Fruit fly (Drosophila melanogaster) whole organism, embryonic: Measurements from ENCODE around the gene CG5388.

Experiments used
- Atf6 ChIP-seq: fragments of 200-800 bp; sonication (Bioruptor generic); IDR thresholded peaks from 2 replicates; pipeline ENCODE4 v1.3.6; 2022; ENCODE audit warnings: missing biosample characterization, missing genetic modification characterization
- C15 ChIP-seq: fragments of 200-800 bp; sonication (Bioruptor generic); IDR thresholded peaks from 3 replicates; pipeline ENCODE4 v1.3.6; 2022; ENCODE audit warnings: missing biosample characterization, missing genetic modification characterization
- CG13424 ChIP-seq: fragments of 200-800 bp; sonication (Bioruptor generic); optimal IDR thresholded peaks from 2 replicates; lab custom pipeline; 2019; ENCODE audit warnings: missing biosample characterization, mild to moderate bottlenecking, missing genetic modification characterization, moderate library complexity
- CG14860 ChIP-seq: fragments of 200-800 bp; sonication (Bioruptor generic); IDR thresholded peaks from 3 replicates; pipeline ENCODE4 v1.3.6; 2022; ENCODE audit warnings: missing biosample characterization, missing genetic modification characterization; ENCODE audit not compliant: partially characterized antibody
- CG17328 ChIP-seq: fragments of 200-800 bp; sonication (Bioruptor generic); IDR thresholded peaks from 2 replicates; pipeline ENCODE4 v1.3.6; 2022; ENCODE audit warnings: missing biosample characterization, missing genetic modification characterization
- CG2712 ChIP-seq: fragments of 200-800 bp; optimal IDR thresholded peaks from 3 replicates; lab custom pipeline; 2019; ENCODE audit warnings: missing biosample characterization, mild to moderate bottlenecking, missing genetic modification characterization, moderate library complexity
- CG3995 ChIP-seq: fragments of 200-800 bp; sonication (Bioruptor generic); optimal IDR thresholded peaks from 3 replicates; lab custom pipeline; 2016; ENCODE audit warnings: missing biosample characterization, missing genetic modification characterization
- CG42726 ChIP-seq: fragments of 200-800 bp; sonication (Bioruptor generic); IDR thresholded peaks from 2 replicates; pipeline ENCODE4 v1.3.6; 2022; ENCODE audit warnings: missing biosample characterization, missing genetic modification characterization; ENCODE audit not compliant: partially characterized antibody
- CG5245 ChIP-seq: fragments of 200-800 bp; sonication (Bioruptor generic); optimal IDR thresholded peaks from 3 replicates; lab custom pipeline; 2016; ENCODE audit warnings: missing biosample characterization, missing genetic modification characterization
- CG6254 ChIP-seq: fragments of 200-800 bp; sonication (Bioruptor generic); optimal IDR thresholded peaks from 3 replicates; lab custom pipeline; 2017; ENCODE audit warnings: mild to moderate bottlenecking, missing biosample characterization, missing genetic modification reagents, missing genetic modification characterization
- CG6854 ChIP-seq: fragments of 200-800 bp; sonication (Bioruptor generic); optimal IDR thresholded peaks from 3 replicates; lab custom pipeline; 2017; ENCODE audit warnings: missing biosample characterization, mild to moderate bottlenecking, missing genetic modification characterization
- CG7271 ChIP-seq: fragments of 200-800 bp; sonication (Bioruptor generic); optimal IDR thresholded peaks from 2 replicates; lab custom pipeline; 2018; ENCODE audit warnings: missing biosample characterization, mild to moderate bottlenecking, missing genetic modification characterization, moderate library complexity
- CG8281 ChIP-seq: fragments of 200-800 bp; sonication (Bioruptor generic); optimal IDR thresholded peaks from 2 replicates; lab custom pipeline; 2018; ENCODE audit warnings: missing biosample characterization, mild to moderate bottlenecking, missing genetic modification characterization, moderate library complexity
- CG8290 ChIP-seq, 3 experiments: fragments of 200-800 bp; sonication (Bioruptor generic); optimal IDR thresholded peaks; 2 replicates each; lab custom pipeline; 2016 to 2019; ENCODE audit warnings: missing biosample characterization in 3 of 3, missing genetic modification characterization in 3 of 3, mild to moderate bottlenecking in 2 of 3, moderate library complexity in 1 of 3
- CG8478 ChIP-seq: fragments of >200 bp; optimal IDR thresholded peaks from 2 replicates; lab custom pipeline; 2018
- CG9215 ChIP-seq: fragments of 200-800 bp; sonication (Bioruptor generic); IDR thresholded peaks from 2 replicates; pipeline ENCODE4 v1.3.6; 2022; ENCODE audit warnings: missing biosample characterization, missing genetic modification characterization
- CG9797 ChIP-seq: fragments of 200-800 bp; sonication (Bioruptor generic); optimal IDR thresholded peaks from 3 replicates; lab custom pipeline; 2018; ENCODE audit warnings: missing biosample characterization, mild to moderate bottlenecking, missing genetic modification characterization
- CG9876 ChIP-seq: fragments of 200-800 bp; sonication (Bioruptor generic); optimal IDR thresholded peaks from 2 replicates; lab custom pipeline; 2016; ENCODE audit warnings: missing biosample characterization, missing genetic modification characterization
- Fer1 ChIP-seq: fragments of 200-800 bp; sonication (Bioruptor generic); optimal IDR thresholded peaks from 2 replicates; lab custom pipeline; 2017; ENCODE audit warnings: missing biosample characterization, mild to moderate bottlenecking, missing genetic modification characterization
- GATAe ChIP-seq: fragments of 200-800 bp; sonication (Bioruptor generic); conservative IDR thresholded peaks from 2 replicates; pipeline ENCODE4 v1.3.6; 2022; ENCODE audit warnings: missing biosample characterization, missing genetic modification characterization
- Hmr ChIP-seq: fragments of 200-800 bp; sonication (Bioruptor generic); optimal IDR thresholded peaks from 3 replicates; lab custom pipeline; 2017; ENCODE audit warnings: mild to moderate bottlenecking, missing biosample characterization, missing genetic modification reagents, missing genetic modification characterization
- Mrtf ChIP-seq: fragments of 200-800 bp; sonication (Bioruptor generic); IDR thresholded peaks from 3 replicates; pipeline ENCODE4 v1.3.6; 2022; ENCODE audit warnings: missing biosample characterization, missing genetic modification characterization
- NK7.1 ChIP-seq: fragments of 200-800 bp; sonication (Bioruptor generic); optimal IDR thresholded peaks from 3 replicates; lab custom pipeline; 2016; ENCODE audit warnings: missing biosample characterization, missing genetic modification characterization
- NfI ChIP-seq: fragments of 200-800 bp; sonication (Bioruptor generic); optimal IDR thresholded peaks from 3 replicates; lab custom pipeline; 2018; ENCODE audit warnings: missing biosample characterization, mild to moderate bottlenecking, missing genetic modification characterization, moderate library complexity
- PHDP ChIP-seq: fragments of 200-800 bp; sonication (Bioruptor generic); optimal IDR thresholded peaks from 3 replicates; lab custom pipeline; 2018; ENCODE audit warnings: missing biosample characterization, mild to moderate bottlenecking, missing genetic modification characterization, moderate library complexity
- Poxn ChIP-seq: fragments of 200-800 bp; sonication (Bioruptor generic); IDR thresholded peaks from 2 replicates; pipeline ENCODE4 v1.3.6; 2022; ENCODE audit warnings: missing biosample characterization, missing genetic modification characterization
- Ravus ChIP-seq: fragments of 200-800 bp; sonication (Bioruptor generic); IDR thresholded peaks from 2 replicates; pipeline ENCODE4 v1.3.6; 2022; ENCODE audit warnings: missing biosample characterization, missing genetic modification characterization
- Six4 ChIP-seq: fragments of 200-800 bp; sonication (Bioruptor generic); optimal IDR thresholded peaks from 2 replicates; lab custom pipeline; 2016; ENCODE audit warnings: missing biosample characterization, missing genetic modification characterization
- amos ChIP-seq: fragments of 200-800 bp; sonication (Bioruptor generic); IDR thresholded peaks from 2 replicates; pipeline ENCODE4 v1.3.6; 2022; ENCODE audit warnings: missing biosample characterization, missing genetic modification characterization; ENCODE audit not compliant: partially characterized antibody
- br ChIP-seq: fragments of >200 bp; optimal IDR thresholded peaks from 2 replicates; lab custom pipeline; 2017
- cad ChIP-seq: fragments of >200 bp; optimal IDR thresholded peaks from 2 replicates; lab custom pipeline; 2017; ENCODE audit warnings: missing biosample characterization, missing genetic modification characterization
- ci ChIP-seq: fragments of 200-800 bp; sonication (Bioruptor generic); IDR thresholded peaks from 3 replicates; pipeline ENCODE4 v1.3.6; 2022; ENCODE audit warnings: missing biosample characterization, missing genetic modification characterization
- crol ChIP-seq: fragments of 200-800 bp; sonication (Bioruptor generic); IDR thresholded peaks from 2 replicates; pipeline ENCODE4 v1.3.6; 2022; ENCODE audit warnings: missing biosample characterization, missing genetic modification characterization
- da ChIP-seq: fragments of 200-800 bp; sonication (Bioruptor generic); optimal IDR thresholded peaks from 2 replicates; lab custom pipeline; 2016; ENCODE audit warnings: missing biosample characterization, missing genetic modification characterization
- dati ChIP-seq: fragments of 200-800 bp; sonication (Bioruptor generic); IDR thresholded peaks from 2 replicates; pipeline ENCODE4 v1.3.6; 2022; ENCODE audit warnings: missing biosample characterization, missing genetic modification characterization
- eve ChIP-seq, 2 experiments: fragments of >200 bp; optimal IDR thresholded peaks; 2 replicates each; lab custom pipeline; 2017; ENCODE audit warnings: missing biosample characterization in 2 of 2, missing genetic modification characterization in 2 of 2
- ewg ChIP-seq: fragments of 200-800 bp; sonication (Bioruptor generic); optimal IDR thresholded peaks from 3 replicates; lab custom pipeline; 2017; ENCODE audit warnings: mild to moderate bottlenecking, missing biosample characterization, missing genetic modification reagents, missing genetic modification characterization
- fd3F ChIP-seq: fragments of 200-800 bp; sonication (Bioruptor generic); optimal IDR thresholded peaks from 2 replicates; lab custom pipeline; 2018; ENCODE audit warnings: missing biosample characterization, mild to moderate bottlenecking, missing genetic modification characterization, moderate library complexity
- gcm ChIP-seq: fragments of 200-800 bp; sonication (Bioruptor generic); optimal IDR thresholded peaks from 2 replicates; lab custom pipeline; 2019; ENCODE audit warnings: missing biosample characterization, mild to moderate bottlenecking, missing genetic modification characterization, moderate library complexity
- grau ChIP-seq: fragments of 200-800 bp; optimal IDR thresholded peaks from 3 replicates; lab custom pipeline; 2019; ENCODE audit warnings: missing biosample characterization, mild to moderate bottlenecking, missing genetic modification characterization, moderate library complexity
- her ChIP-seq: fragments of 200-800 bp; sonication (Bioruptor generic); optimal IDR thresholded peaks from 2 replicates; lab custom pipeline; 2016; ENCODE audit warnings: missing biosample characterization, missing genetic modification characterization
- lola ChIP-seq, 3 experiments: fragments of >200 bp in 2 of 3; fragments of 200-800 bp in 1 of 3; sonication (Bioruptor generic) in 1 of 3; optimal IDR thresholded peaks; 2 replicates each; lab custom pipeline; 2017 to 2019; ENCODE audit warnings: missing biosample characterization in 3 of 3, missing genetic modification characterization in 3 of 3, mild to moderate bottlenecking in 1 of 3, moderate library complexity in 1 of 3
- org-1 ChIP-seq: fragments of 200-800 bp; sonication (Bioruptor generic); optimal IDR thresholded peaks from 2 replicates; lab custom pipeline; 2017; ENCODE audit warnings: missing biosample characterization, missing genetic modification characterization
- otp ChIP-seq: fragments of 200-800 bp; sonication (Bioruptor generic); IDR thresholded peaks from 3 replicates; pipeline ENCODE4, ENCODE4 v1.3.6; 2022; ENCODE audit warnings: missing biosample characterization, missing genetic modification characterization
- pb ChIP-seq: fragments of 200-800 bp; sonication (Bioruptor generic); optimal IDR thresholded peaks from 3 replicates; lab custom pipeline; 2016; ENCODE audit warnings: missing biosample characterization, missing genetic modification characterization
- peb ChIP-seq: fragments of 200-800 bp; sonication (Bioruptor generic); IDR thresholded peaks from 2 replicates; pipeline ENCODE4 v1.3.6; 2022; ENCODE audit warnings: missing biosample characterization, missing genetic modification characterization
- sens ChIP-seq: fragments of 200-800 bp; sonication (Bioruptor generic); peaks from one replicate; lab custom pipeline; 2016; ENCODE audit warnings: missing biosample characterization, missing genetic modification characterization
- seq ChIP-seq: fragments of 200-800 bp; sonication (Bioruptor generic); IDR thresholded peaks from 2 replicates; pipeline ENCODE4 v1.3.6; 2022; ENCODE audit warnings: missing biosample characterization, missing genetic modification characterization
- slou ChIP-seq: fragments of 200-800 bp; sonication (Bioruptor generic); optimal IDR thresholded peaks from 3 replicates; lab custom pipeline; 2016; ENCODE audit warnings: missing biosample characterization, missing genetic modification characterization
- toy ChIP-seq: fragments of 200-800 bp; sonication (Bioruptor generic); IDR thresholded peaks from 2 replicates; pipeline ENCODE4 v1.3.6; 2022; ENCODE audit warnings: missing biosample characterization, missing genetic modification characterization
- trh ChIP-seq: fragments of 200-800 bp; sonication (Bioruptor generic); optimal IDR thresholded peaks from 2 replicates; lab custom pipeline; 2016; ENCODE audit warnings: missing biosample characterization, missing genetic modification characterization
- z ChIP-seq: fragments of 200-800 bp; sonication (Bioruptor generic); IDR thresholded peaks from 3 replicates; pipeline ENCODE4 v1.3.6; 2022; ENCODE audit warnings: missing biosample characterization, missing genetic modification characterization

CG5388 gene

dm6 chr3R:22358810-22359209, 18.7 kb upstream of the CG5388 start (continued):
- peak; percentile 83 for TF ChIP-seq CG6254 (GFP tag; lab: Kevin White, UChicago)
- TF ChIP-seq CG14860 (GFP tag; lab: Robert Waterston, UW) = no peak
- TF ChIP-seq gcm (GFP tag; lab: Kevin White, UChicago) = peak; percentile 57
- peak; percentile 63 for TF ChIP-seq trh
- no peak for TF ChIP-seq CG9215 (GFP tag; lab: Robert Waterston, UW)
- TF ChIP-seq ci = peak; percentile 82
- TF ChIP-seq CG8281 = peak; percentile 54
- peak; percentile 40 for TF ChIP-seq Fer1 (GFP tag; lab: Kevin White, UChicago)
- TF ChIP-seq da (GFP tag; lab: Kevin White, UChicago) = no peak
- peak; percentile 79 for TF ChIP-seq CG17328
- TF ChIP-seq CG2712 = peak; percentile 79
- TF ChIP-seq CG7271 (tag; lab: Kevin White, UChicago) = peak; percentile 82
- TF ChIP-seq Hmr (GFP tag; lab: Kevin White, UChicago) = peak; percentile 32
- no peak for TF ChIP-seq Poxn (GFP tag; lab: Robert Waterston, UW)
- no peak for TF ChIP-seq CG6854 (GFP tag; lab: Kevin White, UChicago)
- no peak for TF ChIP-seq crol (GFP tag; lab: Robert Waterston, UW)
- no peak for TF ChIP-seq CG3995 (GFP tag; lab: Kevin White, UChicago)
- TF ChIP-seq her (GFP tag; lab: Kevin White, UChicago) = no peak
- TF ChIP-seq z (GFP tag; lab: Robert Waterston, UW) = no peak
- no peak for TF ChIP-seq toy (GFP tag; lab: Robert Waterston, UW)
- TF ChIP-seq amos (GFP tag; lab: Robert Waterston, UW) = no peak
- no peak for TF ChIP-seq cad
- TF ChIP-seq peb = peak; percentile 44; the same call in 1 of the 2 replicates
- TF ChIP-seq fd3F (GFP tag; lab: Kevin White, UChicago) = peak; percentile 2
- no peak for TF ChIP-seq CG9797 (GFP tag; lab: Kevin White, UChicago)
- TF ChIP-seq C15 (GFP tag; lab: Robert Waterston, UW) = no peak
- TF ChIP-seq PHDP (tag; lab: Kevin White, UChicago) = peak; percentile 77
- TF ChIP-seq grau (tag; lab: Kevin White, UChicago) = peak; percentile 58
- TF ChIP-seq lola (GFP tag; optimal IDR thresholded peaks at IDR 0.05; lab: Kevin White, UChicago) = peak in 1 of 3 experiments; percentile 77
- 0 out of 2 replicates have a peak, but pooled peaks have one; percentile 14 for TF ChIP-seq GATAe (GFP tag; lab: Robert Waterston, UW)
- TF ChIP-seq CG42726 = no peak
- TF ChIP-seq CG9876 (GFP tag; lab: Kevin White, UChicago) = peak; percentile 6
- peak; percentile 72 for TF ChIP-seq CG13424 (tag; lab: Kevin White, UChicago)
- peak; percentile 59 for TF ChIP-seq Six4 (GFP tag; lab: Kevin White, UChicago)
- TF ChIP-seq CG5245 (GFP tag; lab: Kevin White, UChicago) = peak; percentile 80
- peak; percentile 62 for TF ChIP-seq ewg (GFP tag; lab: Kevin White, UChicago)
- TF ChIP-seq br (lab: Kevin White, UChicago) = no peak
- TF ChIP-seq slou (GFP tag; lab: Kevin White, UChicago) = no peak
- TF ChIP-seq CG8290 (GFP tag; optimal IDR thresholded peaks at IDR 0.05; lab: Kevin White, UChicago) = no peak
- peak; percentile 36 to 81 for TF ChIP-seq CG8290 (tag; optimal IDR thresholded peaks at IDR 0.05; lab: Kevin White, UChicago)
- TF ChIP-seq Ravus (GFP tag; lab: Robert Waterston, UW) = no peak; the same call in 1 of the 2 replicates
- TF ChIP-seq NK7.1 = no peak
- TF ChIP-seq sens (GFP tag; lab: Kevin White, UChicago) = peak; percentile 94
- TF ChIP-seq Atf6 (GFP tag; lab: Robert Waterston, UW) = peak; percentile 34; the same call in 1 of the 2 replicates
- no peak for TF ChIP-seq dati
- TF ChIP-seq otp (GFP tag; lab: Robert Waterston, UW) = peak; percentile 61; the same call in 2 of the 3 replicates
- peak; percentile 53 for TF ChIP-seq NfI
- peak; percentile 61; the same call in 2 of the 3 replicates for TF ChIP-seq Mrtf (GFP tag; lab: Robert Waterston, UW)
- TF ChIP-seq org-1 = peak; percentile 69
- no peak for TF ChIP-seq eve (GFP tag; optimal IDR thresholded peaks at IDR 0.05; lab: Kevin White, UChicago)
- TF ChIP-seq pb (GFP tag; lab: Kevin White, UChicago) = no peak
- peak; percentile 54; the same call in 1 of the 2 replicates for TF ChIP-seq seq (GFP tag; lab: Robert Waterston, UW)
- TF ChIP-seq CG8478 (lab: Kevin White, UChicago) = no peak
